Worm (Caenorhabditis elegans) whole organism, L2 larva: ENCODE measurements around the gene aqp-8.

Experiments
- C34F6.9 ChIP-seq: fragments of 150-350 bp; optimal IDR thresholded peaks from 2 replicates; lab custom pipeline; 2014; ENCODE audit warnings: missing biosample characterization, missing genetic modification characterization
- F13H6.1 ChIP-seq: sonication (generic microtip); optimal IDR thresholded peaks from 2 replicates; lab custom pipeline; 2016; ENCODE audit warnings: missing genetic modification characterization, missing compliant biosample characterization
- R02D3.7 ChIP-seq: fragments of 150-350 bp; optimal IDR thresholded peaks from 2 replicates; lab custom pipeline; 2014; ENCODE audit warnings: missing biosample characterization, missing genetic modification characterization
- Y55F3AM.14 ChIP-seq: fragments of 200-800 bp; sonication (Bioruptor generic); optimal IDR thresholded peaks from 2 replicates; lab custom pipeline; 2018; ENCODE audit warnings: mild to moderate bottlenecking, missing genetic modification characterization, missing compliant biosample characterization
- ZK546.5 ChIP-seq: sonication (generic microtip); optimal IDR thresholded peaks from 2 replicates; lab custom pipeline; 2017; ENCODE audit warnings: missing biosample characterization, missing genetic modification characterization
- alr-1 ChIP-seq: fragments of 150-350 bp; optimal IDR thresholded peaks from 2 replicates; lab custom pipeline; 2014; ENCODE audit warnings: missing biosample characterization, missing genetic modification characterization
- aly-2 ChIP-seq: fragments of 150-350 bp; optimal IDR thresholded peaks from 2 replicates; lab custom pipeline; 2014; ENCODE audit warnings: missing biosample characterization, missing genetic modification characterization
- ama-1 ChIP-seq: fragments of 150-350 bp; optimal IDR thresholded peaks from 2 replicates; lab custom pipeline; 2018; ENCODE audit warnings: inconsistent platforms
- blmp-1 ChIP-seq: sonication (generic microtip); optimal IDR thresholded peaks from 2 replicates; lab custom pipeline; 2017; ENCODE audit warnings: missing genetic modification characterization, mild to moderate bottlenecking, missing compliant biosample characterization, antibody characterized with exemption, moderate library complexity; ENCODE audit not compliant: insufficient read depth
- ceh-82 ChIP-seq: fragments of 150-350 bp; optimal IDR thresholded peaks from 2 replicates; lab custom pipeline; 2014; ENCODE audit warnings: missing biosample characterization, missing genetic modification characterization
- crh-2 ChIP-seq: sonication (generic microtip); optimal IDR thresholded peaks from 2 replicates; lab custom pipeline; 2017; ENCODE audit warnings: missing biosample characterization, missing genetic modification characterization
- dmd-4 ChIP-seq: sonication (generic microtip); optimal IDR thresholded peaks from 2 replicates; lab custom pipeline; 2017; ENCODE audit warnings: missing biosample characterization, missing genetic modification characterization
- egl-27 ChIP-seq: sonication (generic microtip); optimal IDR thresholded peaks from 3 replicates; lab custom pipeline; 2017; ENCODE audit warnings: missing biosample characterization, missing genetic modification reagents, missing genetic modification characterization
- elt-1 ChIP-seq: fragments of 150-350 bp; optimal IDR thresholded peaks from 2 replicates; lab custom pipeline; 2014; ENCODE audit warnings: missing biosample characterization, missing genetic modification characterization
- fos-1 ChIP-seq: fragments of 150-350 bp; optimal IDR thresholded peaks from 2 replicates; lab custom pipeline; 2014; ENCODE audit warnings: missing biosample characterization, missing genetic modification characterization
- gmeb-1 ChIP-seq: fragments of 150-350 bp; optimal IDR thresholded peaks from 2 replicates; lab custom pipeline; 2014; ENCODE audit warnings: missing biosample characterization, missing genetic modification characterization
- lin-11 ChIP-seq: fragments of 150-350 bp; sonication (generic microtip); optimal IDR thresholded peaks from 2 replicates; lab custom pipeline; 2014; ENCODE audit warnings: missing biosample characterization, missing genetic modification characterization, inconsistent platforms, mixed read lengths
- lin-13 ChIP-seq: fragments of 150-350 bp; optimal IDR thresholded peaks from 2 replicates; lab custom pipeline; 2014; ENCODE audit warnings: missing biosample characterization, missing genetic modification reagents, missing genetic modification characterization
- lsy-2 ChIP-seq, 2 experiments: fragments of 150-350 bp in 1 of 2; sonication (generic microtip) in 1 of 2; optimal IDR thresholded peaks; 2 replicates each; lab custom pipeline; 2014 to 2017; ENCODE audit warnings: missing biosample characterization in 2 of 2, missing genetic modification characterization in 2 of 2
- mdl-1 ChIP-seq, 2 experiments: fragments of 150-350 bp in 1 of 2; sonication (generic microtip) in 1 of 2; optimal IDR thresholded peaks; 2 replicates each; lab custom pipeline; 2017; ENCODE audit warnings: missing biosample characterization in 2 of 2, missing genetic modification characterization in 2 of 2
- nhr-11 ChIP-seq: fragments of 150-350 bp; optimal IDR thresholded peaks from 2 replicates; lab custom pipeline; 2014; ENCODE audit warnings: missing biosample characterization, missing genetic modification characterization
- nhr-12 ChIP-seq: fragments of 150-350 bp; optimal IDR thresholded peaks from 2 replicates; lab custom pipeline; 2014; ENCODE audit warnings: missing biosample characterization, missing genetic modification characterization
- nhr-129 ChIP-seq: fragments of 150-350 bp; optimal IDR thresholded peaks from 2 replicates; lab custom pipeline; 2014; ENCODE audit warnings: missing biosample characterization, missing genetic modification characterization
- nhr-21 ChIP-seq: fragments of 150-350 bp; optimal IDR thresholded peaks from 2 replicates; lab custom pipeline; 2014; ENCODE audit warnings: missing biosample characterization, missing genetic modification characterization
- nhr-237 ChIP-seq: fragments of 150-350 bp; optimal IDR thresholded peaks from 2 replicates; lab custom pipeline; 2014; ENCODE audit warnings: missing biosample characterization, missing genetic modification characterization
- nhr-25 ChIP-seq: fragments of 150-350 bp; sonication (generic microtip); optimal IDR thresholded peaks from 3 replicates; lab custom pipeline; 2014; ENCODE audit warnings: missing biosample characterization, missing genetic modification characterization
- nhr-6 ChIP-seq: fragments of 150-350 bp; optimal IDR thresholded peaks from 2 replicates; lab custom pipeline; 2014; ENCODE audit warnings: missing biosample characterization, missing genetic modification characterization
- peb-1 ChIP-seq: fragments of 150-350 bp; optimal IDR thresholded peaks from 2 replicates; lab custom pipeline; 2014; ENCODE audit warnings: missing biosample characterization, missing genetic modification characterization
- sem-4 ChIP-seq: fragments of 150-350 bp; optimal IDR thresholded peaks from 2 replicates; lab custom pipeline; 2014; ENCODE audit warnings: missing biosample characterization, missing genetic modification reagents, missing genetic modification characterization
- sma-3 ChIP-seq: sonication (generic microtip); optimal IDR thresholded peaks from 2 replicates; lab custom pipeline; 2016; ENCODE audit warnings: missing genetic modification reagents, missing genetic modification characterization, missing compliant biosample characterization
- sma-9 ChIP-seq, 2 experiments: fragments of 150-350 bp in 1 of 2; sonication (generic microtip) in 1 of 2; optimal IDR thresholded peaks; 2 replicates each; lab custom pipeline; 2014 to 2016; ENCODE audit warnings: missing genetic modification characterization in 2 of 2, mild to moderate bottlenecking in 1 of 2, missing biosample characterization in 1 of 2, missing compliant biosample characterization in 1 of 2, missing genetic modification reagents in 1 of 2, moderate library complexity in 1 of 2
- snpc-4 ChIP-seq: fragments of 150-350 bp; optimal IDR thresholded peaks from 2 replicates; lab custom pipeline; 2014; ENCODE audit warnings: missing biosample characterization, missing genetic modification characterization
- unc-39 ChIP-seq: fragments of 150-350 bp; optimal IDR thresholded peaks from 2 replicates; lab custom pipeline; 2014; ENCODE audit warnings: missing biosample characterization, missing genetic modification characterization
- unc-55 ChIP-seq: fragments of 150-350 bp; sonication (generic microtip); optimal IDR thresholded peaks from 3 replicates; lab custom pipeline; 2014; ENCODE audit warnings: missing biosample characterization, missing genetic modification reagents, missing genetic modification characterization
- ztf-4 ChIP-seq: fragments of 150-350 bp; optimal IDR thresholded peaks from 2 replicates; lab custom pipeline; 2014; ENCODE audit warnings: missing biosample characterization, missing genetic modification characterization

aqp-8 gene

ce11 chrX:4662293-4662825 is 42.4 kb downstream of the aqp-8 start:
- TF ChIP-seq nhr-6 (tag; lab: Kevin White, UChicago) (no peak), lin-13 (GFP tag; lab: Kevin White, UChicago) (no peak), fos-1 (tag; lab: Kevin White, UChicago) (peak; percentile 72), snpc-4 (tag; lab: Kevin White, UChicago) (no peak), aly-2 (tag; lab: Kevin White, UChicago) (no peak), sem-4 (tag; lab: Kevin White, UChicago) (peak; percentile 11), R02D3.7 (no peak), C34F6.9 (peak; percentile 52), nhr-21 (tag; lab: Kevin White, UChicago) (no peak), unc-55 (peak; percentile 53), crh-2 (tag; lab: Kevin White, UChicago) (peak; percentile 72), lsy-2 (tag; optimal IDR thresholded peaks at IDR 0.05; lab: Kevin White, UChicago) (peak; percentile 11 to 39), nhr-12 (tag; lab: Kevin White, UChicago) (no peak), ama-1 (peak; percentile 13), sma-9 (GFP tag; optimal IDR thresholded peaks at IDR 0.05; lab: Kevin White, UChicago) (peak; percentile 36), sma-9 (tag; optimal IDR thresholded peaks at IDR 0.05; lab: Kevin White, UChicago) (no peak), nhr-25 (peak; percentile 84), nhr-11 (tag; lab: Kevin White, UChicago) (no peak), ztf-4 (tag; lab: Kevin White, UChicago) (peak; percentile 41), unc-39 (no peak), egl-27 (tag; lab: Kevin White, UChicago) (peak; percentile 16), elt-1 (no peak), ceh-82 (tag; lab: Kevin White, UChicago) (no peak), peb-1 (tag; lab: Kevin White, UChicago) (peak; percentile 31), gmeb-1 (tag; lab: Kevin White, UChicago) (peak; percentile 3), blmp-1 (peak; percentile 85), nhr-237 (tag; lab: Kevin White, UChicago) (no peak), nhr-129 (peak; percentile 81), alr-1 (tag; lab: Kevin White, UChicago) (no peak), Y55F3AM.14 (GFP tag; lab: Kevin White, UChicago) (peak; percentile 95), ZK546.5 (no peak), sma-3 (GFP tag; lab: Kevin White, UChicago) (peak; percentile 76), F13H6.1 (peak; percentile 79)

DNA sequence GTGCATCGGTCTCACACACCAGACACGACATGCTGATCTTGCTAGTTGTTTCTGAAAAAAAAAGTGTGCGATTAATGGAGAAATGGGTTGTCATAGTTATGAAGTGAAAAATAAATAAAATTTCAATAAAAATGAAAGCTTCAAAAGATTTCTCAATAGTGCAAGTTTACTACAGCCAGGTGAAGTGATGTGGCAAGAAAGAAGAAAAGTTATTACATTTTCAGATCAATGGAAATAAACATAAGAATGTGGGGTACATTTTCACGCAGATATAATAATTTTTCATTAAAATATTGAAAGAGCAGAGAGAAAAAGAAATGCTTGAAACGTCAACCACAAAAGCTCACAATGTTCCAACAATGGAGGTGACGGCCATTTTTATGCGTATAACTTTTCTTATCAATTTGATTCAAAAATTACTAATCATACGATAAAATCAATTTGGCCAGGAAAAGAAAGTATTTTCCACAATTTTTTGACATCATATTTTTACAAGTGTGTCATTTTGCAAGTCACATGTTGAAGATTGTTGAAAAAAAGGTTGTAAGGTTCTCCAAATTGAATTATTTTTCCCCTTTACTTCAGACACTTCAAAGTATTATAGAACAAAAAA is 44.4 kb downstream of the aqp-8 start, which contains the start of gene nhr-45:
Gene nhr-45, minus strand, starts transcription at position 51 of the 613 bp plus-strand sequence.
- peak; percentile 67 for TF ChIP-seq fos-1 (tag; lab: Kevin White, UChicago)
- no peak for TF ChIP-seq sma-3 (GFP tag; lab: Kevin White, UChicago)

- no peak for TF ChIP-seq mdl-1 (tag; optimal IDR thresholded peaks at IDR 0.05; lab: Kevin White, UChicago)
- no peak for TF ChIP-seq unc-39
- TF ChIP-seq, all 48 proteins: peak for 0
Observed at ce11 chrX:4658706-4659105, 46.1 kb downstream of the aqp-8 start.

- no peak for TF ChIP-seq ztf-4 (tag; lab: Kevin White, UChicago)
- TF ChIP-seq lin-11 (tag; lab: Kevin White, UChicago): no peak
- TF ChIP-seq gmeb-1 (tag; lab: Kevin White, UChicago): no peak
- TF ChIP-seq peb-1 (tag; lab: Kevin White, UChicago): no peak
- TF ChIP-seq sem-4 (tag; lab: Kevin White, UChicago): no peak
- no peak for TF ChIP-seq C34F6.9
- TF ChIP-seq nhr-6 (tag; lab: Kevin White, UChicago): no peak
- TF ChIP-seq F13H6.1: no peak
- no peak for TF ChIP-seq blmp-1
- no peak for TF ChIP-seq dmd-4
- no peak for TF ChIP-seq egl-27 (tag; lab: Kevin White, UChicago)
Observed at ce11 chrX:4658303-4658702, 46.5 kb downstream of the aqp-8 start.
